Worm (Caenorhabditis elegans) whole organism, early embryonic: ENCODE measurements around the gene idpp-8.

Experiments used
- B0310.2 ChIP-seq: sonication (generic microtip); optimal IDR thresholded peaks from 2 replicates; lab custom pipeline; 2016; ENCODE audit warnings: mild to moderate bottlenecking, missing genetic modification characterization, missing compliant biosample characterization
- aly-1 ChIP-seq: sonication (generic microtip); optimal IDR thresholded peaks from 2 replicates; lab custom pipeline; 2016; ENCODE audit warnings: missing genetic modification characterization, missing compliant biosample characterization
- ama-1 ChIP-seq: fragments of 150-350 bp; optimal IDR thresholded peaks from 2 replicates; lab custom pipeline; 2014
- hnd-1 ChIP-seq: sonication (generic microtip); optimal IDR thresholded peaks from 2 replicates; lab custom pipeline; 2016; ENCODE audit warnings: missing genetic modification characterization, missing compliant biosample characterization
- tbx-11 ChIP-seq: fragments of 200-800 bp; sonication (Bioruptor generic); IDR thresholded peaks from 2 replicates; pipeline ENCODE4 v1.3.6; 2022; ENCODE audit warnings: missing genetic modification characterization, missing compliant biosample characterization
- tra-4 ChIP-seq: sonication (generic microtip); optimal IDR thresholded peaks from 2 replicates; lab custom pipeline; 2017; ENCODE audit warnings: missing genetic modification characterization, missing compliant biosample characterization

- TF ChIP-seq ama-1 (lab: Kevin White, UChicago): no peak
- no peak for TF ChIP-seq aly-1 (tag; lab: Kevin White, UChicago)
- no peak for TF ChIP-seq tbx-11 (GFP tag; lab: Robert Waterston, UW)
- no peak for TF ChIP-seq tra-4
- TF ChIP-seq B0310.2 (tag; lab: Kevin White, UChicago): no peak
- no peak for TF ChIP-seq hnd-1 (tag; lab: Kevin White, UChicago)
These were observed 6.0 kb upstream of the idpp-8 start, which contains the start of gene ZK970.8 for ce11 chrII:10309337-10309736.
